Worm (Caenorhabditis elegans): Measurements from ENCODE around the gene F09F9.3.
A peak's percentile ranks its signal among the peaks of the same experiment; 100 is the strongest.

F09F9.3 gene

ce11 chrX:4147600-4148448 is 27.0 kb upstream of the F09F9.3 start (continued):
- TF ChIP-seq lin-29 (GFP tag; IDR thresholded peaks at IDR 0.05) (peak; percentile 6; the same call in 1 of the 2 replicates), mes-2 (tag; optimal IDR thresholded peaks at IDR 0.05; ENCODE audit: poor library complexity, severe bottlenecking) (no peak), pha-4 (GFP tag; IDR thresholded peaks at IDR 0.05) (peak; percentile 46; the same call in 1 of the 2 replicates), pha-4 (tag; optimal IDR thresholded peaks at IDR 0.05) (no peak), dpl-1 (GFP tag; optimal IDR thresholded peaks at IDR 0.05) (no peak), R02D3.7 (tag; optimal IDR thresholded peaks at IDR 0.05) (no peak)

DNA sequence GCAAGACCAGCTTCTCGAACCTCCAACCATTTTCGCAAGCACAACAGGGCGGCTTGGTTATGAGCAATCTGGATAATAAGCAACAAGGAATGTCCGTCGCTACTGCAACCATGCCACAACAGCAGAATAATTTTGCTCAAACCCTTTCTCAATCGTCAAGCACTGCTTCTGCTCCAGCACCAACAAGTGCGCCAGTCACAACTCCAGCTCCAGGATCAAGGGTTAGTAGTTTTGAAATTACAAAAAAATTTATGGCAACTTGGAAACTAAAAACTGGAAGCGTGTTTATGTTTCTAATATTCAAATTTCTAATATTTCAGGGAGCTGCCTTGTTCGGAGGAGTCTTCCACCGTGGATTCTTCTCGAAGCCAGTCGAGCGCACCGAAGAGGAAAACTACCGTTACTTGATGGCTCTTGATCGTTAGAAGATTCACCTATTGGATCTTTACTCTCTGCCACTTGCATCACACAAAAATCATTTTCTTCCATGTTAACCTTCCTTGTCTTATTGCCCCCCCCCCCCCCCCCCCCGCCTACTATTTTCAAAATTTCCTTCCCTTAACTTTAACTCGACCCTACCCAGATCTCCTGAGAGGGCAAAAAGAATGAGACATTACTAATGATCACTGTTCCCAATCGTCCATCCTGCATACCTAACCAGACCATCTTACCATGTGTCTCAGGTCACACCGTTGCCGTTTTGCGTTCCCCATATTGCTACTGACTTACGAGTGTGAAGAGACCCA is 26.1 kb upstream of the F09F9.3 start:
- TF ChIP-seq pha-4 (GFP tag; IDR thresholded peaks at IDR 0.05) (0 out of 2 replicates have a peak, but pooled peaks have one; percentile 4), pha-4 (tag; optimal IDR thresholded peaks at IDR 0.05) (no peak), hmg-1.1 (GFP tag; IDR thresholded peaks at IDR 0.05) (0 out of 2 replicates have a peak, but pooled peaks have one; percentile 21), lsy-2 (tag; optimal IDR thresholded peaks at IDR 0.05) (peak in 1 of 2 experiments; percentile 1), T26A8.4 (GFP tag; IDR thresholded peaks at IDR 0.05) (peak; percentile 29; the same call in 1 of the 2 replicates), Y75B8A.6 (GFP tag; IDR thresholded peaks at IDR 0.05) (no peak), nhr-11 (tag; optimal IDR thresholded peaks at IDR 0.05) (no peak), daf-16 (GFP tag; optimal IDR thresholded peaks at IDR 0.05) (no peak), daf-16 (tag; optimal IDR thresholded peaks at IDR 0.05) (peak; percentile 0), F37D6.2 (tag; optimal IDR thresholded peaks at IDR 0.05) (peak; percentile 7), rbr-2 (tag; optimal IDR thresholded peaks at IDR 0.05) (no peak), nhr-42 (GFP tag; IDR thresholded peaks at IDR 0.05) (no peak), aha-1 (tag) (peak; percentile 97)

DNA sequence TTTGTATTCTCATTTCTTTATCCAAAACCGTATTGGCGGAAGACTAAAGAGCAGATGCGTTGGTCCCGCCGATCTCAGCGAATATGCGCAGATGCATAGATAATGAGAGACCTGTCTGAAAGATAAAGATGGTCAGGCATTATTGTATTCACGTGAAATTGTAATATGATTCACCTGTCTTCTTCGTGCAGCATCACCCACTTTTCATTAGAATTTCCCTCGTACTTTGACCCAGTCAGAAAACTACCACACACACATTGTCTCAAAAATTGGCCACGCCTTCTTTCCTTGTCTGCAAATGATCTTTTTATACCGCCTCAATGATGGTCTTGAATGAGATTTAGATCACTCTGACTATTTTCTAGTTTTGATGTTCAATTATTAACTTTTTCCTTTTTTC is 25.2 kb upstream of the F09F9.3 start:
- TF ChIP-seq hlh-30 (tag; optimal IDR thresholded peaks at IDR 0.05; ENCODE audit: insufficient read depth), result no peak
- no peak for TF ChIP-seq unc-39 (tag; optimal IDR thresholded peaks at IDR 0.05)
- no peak for TF ChIP-seq unc-130 (GFP tag; optimal IDR thresholded peaks at IDR 0.05)
- no peak for TF ChIP-seq ceh-32 (tag; optimal IDR thresholded peaks at IDR 0.05; ENCODE audit: poor library complexity)
- no peak for TF ChIP-seq Y48G9A.11 (GFP tag; IDR thresholded peaks at IDR 0.05)
- no peak for TF ChIP-seq ceh-20 (GFP tag; IDR thresholded peaks at IDR 0.05)
- TF ChIP-seq snpc-1.2 (GFP tag; IDR thresholded peaks at IDR 0.05), result no peak
- TF ChIP-seq lin-39 (tag; optimal IDR thresholded peaks at IDR 0.05), result no peak
- TF ChIP-seq set-16 (GFP tag; IDR thresholded peaks at IDR 0.05), result no peak
- TF ChIP-seq F37D6.2 (tag; optimal IDR thresholded peaks at IDR 0.05), result no peak
- no peak for TF ChIP-seq lin-13 (GFP tag; optimal IDR thresholded peaks at IDR 0.05)
- no peak for TF ChIP-seq duxl-1 (tag; optimal IDR thresholded peaks at IDR 0.05; ENCODE audit: poor library complexity)
- TF ChIP-seq tra-1 (GFP tag; IDR thresholded peaks at IDR 0.05), result no peak
- TF ChIP-seq zag-1 (tag; optimal IDR thresholded peaks at IDR 0.05), result no peak
- no peak for TF ChIP-seq attf-4 (tag; optimal IDR thresholded peaks at IDR 0.05)
- no peak; the same call in none of the 2 replicates for TF ChIP-seq T26A8.4 (GFP tag; IDR thresholded peaks at IDR 0.05)
- TF ChIP-seq ama-1 (optimal IDR thresholded peaks at IDR 0.05), result no peak
- TF ChIP-seq ctbp-1 (GFP tag; IDR thresholded peaks at IDR 0.05), result no peak
- TF ChIP-seq madf-5 (GFP tag; IDR thresholded peaks at IDR 0.05), result no peak
- peak; percentile 44; the same call in 1 of the 2 replicates for TF ChIP-seq mxl-2 (GFP tag; conservative IDR thresholded peaks at IDR 0.05)
- TF ChIP-seq unc-62 (GFP tag; optimal IDR thresholded peaks at IDR 0.05 in 1 of 2), result peak in 1 of 2 experiments; percentile 58
- TF ChIP-seq unc-62 (tag; optimal IDR thresholded peaks at IDR 0.05), result no peak
- TF ChIP-seq zfp-3 (GFP tag; conservative IDR thresholded peaks at IDR 0.05), result no peak
- TF ChIP-seq dve-1 (tag; optimal IDR thresholded peaks at IDR 0.05; ENCODE audit: insufficient read depth), result no peak
- no peak for TF ChIP-seq nhr-237 (tag; optimal IDR thresholded peaks at IDR 0.05)
- TF ChIP-seq ces-1 (GFP tag; optimal IDR thresholded peaks at IDR 0.05), result no peak
- TF ChIP-seq vab-7 (GFP tag; IDR thresholded peaks at IDR 0.05), result no peak
- TF ChIP-seq D1046.2 (GFP tag; IDR thresholded peaks at IDR 0.05), result 0 out of 2 replicates have a peak, but pooled peaks have one; percentile 17
- TF ChIP-seq daf-16 (GFP tag; optimal IDR thresholded peaks at IDR 0.05), result no peak
- TF ChIP-seq daf-16 (tag; optimal IDR thresholded peaks at IDR 0.05), result peak; percentile 9
- no peak for TF ChIP-seq Y105C5A.15 (GFP tag; IDR thresholded peaks at IDR 0.05)
- no peak for TF ChIP-seq mes-2 (tag; optimal IDR thresholded peaks at IDR 0.05; ENCODE audit: poor library complexity, severe bottlenecking)

Measured in whole organism, L4 larva.